Worm (Caenorhabditis elegans) whole organism, midembryonic: ENCODE results near the gene irg-5.

ENCODE experiments used
- T22C8.4 ChIP-seq: fragments of 200-800 bp; sonication (Bioruptor generic); IDR thresholded peaks from 2 replicates; pipeline ENCODE4 v1.3.6; 2022; ENCODE audit warnings: missing genetic modification characterization, missing compliant biosample characterization
- cog-1 ChIP-seq: sonication (generic microtip); optimal IDR thresholded peaks from 2 replicates; lab custom pipeline; 2016; ENCODE audit warnings: missing genetic modification characterization, missing compliant biosample characterization
- flt-1 ChIP-seq: fragments of 200-800 bp; sonication (Bioruptor generic); IDR thresholded peaks from 2 replicates; pipeline ENCODE4 v1.3.6; 2022; ENCODE audit warnings: missing genetic modification characterization, missing compliant biosample characterization
- med-1 ChIP-seq: sonication (generic microtip); optimal IDR thresholded peaks from 2 replicates; lab custom pipeline; 2017; ENCODE audit warnings: missing genetic modification characterization, mild to moderate bottlenecking, missing compliant biosample characterization, antibody characterized with exemption, missing genetic modification reagents; ENCODE audit not compliant: insufficient read depth
- ref-1 ChIP-seq: fragments of 200-800 bp; sonication (Bioruptor generic); conservative IDR thresholded peaks from 2 replicates; pipeline ENCODE4 v1.3.6; 2022; ENCODE audit warnings: missing genetic modification reagents, missing genetic modification characterization, missing compliant biosample characterization
- tab-1 ChIP-seq: fragments of 200-800 bp; sonication (Bioruptor generic); IDR thresholded peaks from 2 replicates; pipeline ENCODE4 v1.3.6; 2022; ENCODE audit warnings: missing genetic modification characterization, missing compliant biosample characterization
- ztf-23 ChIP-seq: fragments of 200-800 bp; sonication (Bioruptor generic); IDR thresholded peaks from 2 replicates; pipeline ENCODE4 v1.3.6; 2022; ENCODE audit warnings: missing genetic modification reagents, missing genetic modification characterization, missing compliant biosample characterization
- ztf-29 ChIP-seq: fragments of 200-800 bp; sonication (Bioruptor generic); IDR thresholded peaks from 2 replicates; pipeline ENCODE4 v1.3.6; 2022; ENCODE audit warnings: missing genetic modification reagents, missing genetic modification characterization, missing compliant biosample characterization

- no peak for TF ChIP-seq med-1
- no peak for TF ChIP-seq ztf-29 (GFP tag; lab: Robert Waterston, UW)
- no peak for TF ChIP-seq T22C8.4
- TF ChIP-seq flt-1 (GFP tag; lab: Robert Waterston, UW), result no peak
- no peak for TF ChIP-seq ztf-23 (GFP tag; lab: Robert Waterston, UW)
- no peak for TF ChIP-seq cog-1 (tag; lab: Kevin White, UChicago)
- no peak for TF ChIP-seq ref-1
- no peak for TF ChIP-seq tab-1 (GFP tag; lab: Robert Waterston, UW)
Measured at ce11 chrV:13690276-13690675, 48.0 kb downstream of the irg-5 start.
